Worm (Caenorhabditis elegans) whole organism, L3 larva: Measurements from ENCODE around the gene gpx-6.
A peak's percentile ranks its signal among the peaks of the same experiment; 100 is the strongest.

Source experiments
- R02D3.7 ChIP-seq: fragments of 150-350 bp; optimal IDR thresholded peaks from 2 replicates; lab custom pipeline; 2014; ENCODE audit warnings: missing biosample characterization, missing genetic modification characterization
- ZK546.5 ChIP-seq: sonication (generic microtip); optimal IDR thresholded peaks from 2 replicates; lab custom pipeline; 2017; ENCODE audit warnings: missing biosample characterization, missing genetic modification characterization
- aly-2 ChIP-seq: fragments of 150-350 bp; optimal IDR thresholded peaks from 2 replicates; lab custom pipeline; 2014; ENCODE audit warnings: missing biosample characterization, missing genetic modification characterization
- ceh-16 ChIP-seq: sonication (generic microtip); optimal IDR thresholded peaks from 2 replicates; lab custom pipeline; 2017; ENCODE audit warnings: missing biosample characterization, missing genetic modification characterization
- ceh-28 ChIP-seq: fragments of 150-350 bp; optimal IDR thresholded peaks from 2 replicates; lab custom pipeline; 2014; ENCODE audit warnings: missing biosample characterization, missing genetic modification reagents, missing genetic modification characterization
- ceh-82 ChIP-seq: fragments of 150-350 bp; optimal IDR thresholded peaks from 2 replicates; lab custom pipeline; 2014; ENCODE audit warnings: missing biosample characterization, missing genetic modification characterization
- ceh-9 ChIP-seq: sonication (generic microtip); optimal IDR thresholded peaks from 2 replicates; lab custom pipeline; 2018; ENCODE audit warnings: missing biosample characterization, missing genetic modification characterization
- daf-12 ChIP-seq: fragments of 150-350 bp; optimal IDR thresholded peaks from 2 replicates; lab custom pipeline; 2014; ENCODE audit warnings: missing biosample characterization, missing genetic modification reagents, missing genetic modification characterization
- egl-27 ChIP-seq: sonication (generic microtip); optimal IDR thresholded peaks from 4 replicates; lab custom pipeline; 2017; ENCODE audit warnings: missing biosample characterization, missing genetic modification reagents, missing genetic modification characterization
- egl-5 ChIP-seq: fragments of 150-350 bp; optimal IDR thresholded peaks from 2 replicates; lab custom pipeline; 2017; ENCODE audit warnings: missing biosample characterization, missing genetic modification reagents, missing genetic modification characterization, inconsistent platforms
- elt-1 ChIP-seq: fragments of 150-350 bp; optimal IDR thresholded peaks from 2 replicates; lab custom pipeline; 2014; ENCODE audit warnings: missing biosample characterization, missing genetic modification characterization
- elt-2 ChIP-seq: sonication (generic microtip); optimal IDR thresholded peaks from 2 replicates; lab custom pipeline; 2016; ENCODE audit warnings: missing genetic modification reagents, mild to moderate bottlenecking, missing genetic modification characterization, missing compliant biosample characterization
- elt-3 ChIP-seq, 3 experiments: fragments of 150-350 bp in 1 of 3; sonication (generic microtip) in 2 of 3; optimal IDR thresholded peaks; 2 replicates in 2 of 3; 4 replicates in 1 of 3; lab custom pipeline; 2014 to 2017; ENCODE audit warnings: missing biosample characterization in 3 of 3, missing genetic modification characterization in 3 of 3
- eor-1 ChIP-seq, 2 experiments: fragments of 150-350 bp; optimal IDR thresholded peaks; 2 replicates each; lab custom pipeline; 2014 to 2018; ENCODE audit warnings: missing biosample characterization in 2 of 2, missing genetic modification characterization in 2 of 2
- fkh-2 ChIP-seq: fragments of 150-350 bp; optimal IDR thresholded peaks from 2 replicates; lab custom pipeline; 2014; ENCODE audit warnings: missing biosample characterization, missing genetic modification reagents, missing genetic modification characterization
- fos-1 ChIP-seq: fragments of 150-350 bp; optimal IDR thresholded peaks from 2 replicates; lab custom pipeline; 2014; ENCODE audit warnings: missing biosample characterization, missing genetic modification characterization
- jun-1 ChIP-seq: fragments of 150-350 bp; optimal IDR thresholded peaks from 2 replicates; lab custom pipeline; 2014; ENCODE audit warnings: missing biosample characterization, missing genetic modification reagents, missing genetic modification characterization
- lin-39 ChIP-seq: fragments of 150-350 bp; optimal IDR thresholded peaks from 2 replicates; lab custom pipeline; 2018; ENCODE audit warnings: missing biosample characterization, missing genetic modification reagents, missing genetic modification characterization
- lsy-12 ChIP-seq: sonication (generic microtip); optimal IDR thresholded peaks from 2 replicates; lab custom pipeline; 2016; ENCODE audit warnings: mild to moderate bottlenecking, missing genetic modification characterization, missing compliant biosample characterization
- mdl-1 ChIP-seq: fragments of 150-350 bp; optimal IDR thresholded peaks from 2 replicates; lab custom pipeline; 2014; ENCODE audit warnings: missing biosample characterization, missing genetic modification characterization
- nhr-12 ChIP-seq: fragments of 150-350 bp; optimal IDR thresholded peaks from 2 replicates; lab custom pipeline; 2014; ENCODE audit warnings: missing biosample characterization, missing genetic modification characterization
- nhr-23 ChIP-seq: fragments of 150-350 bp; optimal IDR thresholded peaks from 2 replicates; lab custom pipeline; 2014; ENCODE audit warnings: missing biosample characterization, missing genetic modification reagents, missing genetic modification characterization
- nhr-237 ChIP-seq: fragments of 150-350 bp; optimal IDR thresholded peaks from 2 replicates; lab custom pipeline; 2014; ENCODE audit warnings: missing biosample characterization, missing genetic modification characterization
- nhr-25 ChIP-seq: sonication (generic microtip); optimal IDR thresholded peaks from 2 replicates; lab custom pipeline; 2017; ENCODE audit warnings: missing biosample characterization, missing genetic modification characterization
- nhr-28 ChIP-seq: fragments of 150-350 bp; optimal IDR thresholded peaks from 2 replicates; lab custom pipeline; 2014; ENCODE audit warnings: missing biosample characterization, missing genetic modification characterization
- nhr-43 ChIP-seq: sonication (generic microtip); optimal IDR thresholded peaks from 2 replicates; lab custom pipeline; 2016; ENCODE audit warnings: mild to moderate bottlenecking, missing genetic modification characterization, missing compliant biosample characterization; ENCODE audit not compliant: poor library complexity, severe bottlenecking
- nhr-76 ChIP-seq: fragments of 150-350 bp; sonication (generic microtip); optimal IDR thresholded peaks from 5 replicates; lab custom pipeline; 2014; ENCODE audit warnings: missing biosample characterization, missing genetic modification characterization
- nhr-77 ChIP-seq: fragments of 150-350 bp; optimal IDR thresholded peaks from 2 replicates; lab custom pipeline; 2014; ENCODE audit warnings: missing biosample characterization, missing genetic modification characterization
- pha-4 ChIP-seq: fragments of 150-350 bp; optimal IDR thresholded peaks from 2 replicates; lab custom pipeline; 2014; ENCODE audit warnings: missing biosample characterization, missing genetic modification reagents, missing genetic modification characterization
- pqm-1 ChIP-seq: fragments of 150-350 bp; optimal IDR thresholded peaks from 2 replicates; lab custom pipeline; 2017; ENCODE audit warnings: missing biosample characterization, missing genetic modification characterization, inconsistent platforms
- sea-2 ChIP-seq: fragments of 150-350 bp; sonication (generic microtip); optimal IDR thresholded peaks from 4 replicates; lab custom pipeline; 2014; ENCODE audit warnings: missing biosample characterization, missing genetic modification reagents, missing genetic modification characterization
- skn-1 ChIP-seq: fragments of 150-350 bp; optimal IDR thresholded peaks from 2 replicates; lab custom pipeline; 2014; ENCODE audit warnings: missing biosample characterization, missing genetic modification characterization
- snpc-4 ChIP-seq: fragments of 150-350 bp; optimal IDR thresholded peaks from 2 replicates; lab custom pipeline; 2014; ENCODE audit warnings: missing biosample characterization, missing genetic modification characterization
- unc-39 ChIP-seq: sonication (generic microtip); optimal IDR thresholded peaks from 4 replicates; lab custom pipeline; 2017; ENCODE audit warnings: missing biosample characterization, missing genetic modification characterization
- unc-62 ChIP-seq: fragments of 150-350 bp; sonication (generic microtip); optimal IDR thresholded peaks from 4 replicates; lab custom pipeline; 2014; ENCODE audit warnings: missing biosample characterization, missing genetic modification reagents, missing genetic modification characterization
- zag-1 ChIP-seq: fragments of 150-350 bp; optimal IDR thresholded peaks from 2 replicates; lab custom pipeline; 2014; ENCODE audit warnings: missing biosample characterization, missing genetic modification characterization

Gene gpx-6

DNA sequence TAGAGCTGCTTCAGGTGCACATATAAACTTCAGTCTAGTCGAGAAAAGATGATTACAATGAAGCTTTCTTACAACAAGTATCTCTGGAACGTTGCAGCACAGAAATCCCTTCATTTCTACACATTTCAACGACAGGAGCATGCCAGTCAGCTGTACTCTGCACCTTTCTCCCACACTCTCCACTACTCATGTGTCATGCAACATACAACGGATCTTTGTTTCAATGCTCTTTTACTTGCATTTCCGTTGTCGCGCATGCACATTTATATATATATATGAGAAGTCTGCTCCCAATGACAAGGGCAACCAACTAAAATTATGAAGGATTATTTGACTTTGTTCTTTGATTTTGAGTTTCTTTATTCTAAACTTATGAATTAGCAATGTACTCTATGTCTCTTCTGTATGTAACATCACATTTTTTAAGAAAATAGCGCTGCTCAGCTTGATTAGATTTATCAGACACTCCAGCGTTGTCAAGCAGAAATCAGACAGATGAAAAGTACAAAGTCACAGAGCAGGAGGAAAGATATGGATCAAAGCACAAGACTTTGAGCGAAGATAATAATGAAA is 13.2 kb downstream of the gpx-6 start:
- no peak for TF ChIP-seq ceh-28 (tag; lab: Kevin White, UChicago)
- no peak for TF ChIP-seq nhr-77 (tag; lab: Kevin White, UChicago)
- TF ChIP-seq unc-39 (tag; lab: Kevin White, UChicago) = no peak
- TF ChIP-seq nhr-25 = no peak
- TF ChIP-seq snpc-4 (tag; lab: Kevin White, UChicago) = no peak
- TF ChIP-seq, all 47 proteins: peak for 0

DNA sequence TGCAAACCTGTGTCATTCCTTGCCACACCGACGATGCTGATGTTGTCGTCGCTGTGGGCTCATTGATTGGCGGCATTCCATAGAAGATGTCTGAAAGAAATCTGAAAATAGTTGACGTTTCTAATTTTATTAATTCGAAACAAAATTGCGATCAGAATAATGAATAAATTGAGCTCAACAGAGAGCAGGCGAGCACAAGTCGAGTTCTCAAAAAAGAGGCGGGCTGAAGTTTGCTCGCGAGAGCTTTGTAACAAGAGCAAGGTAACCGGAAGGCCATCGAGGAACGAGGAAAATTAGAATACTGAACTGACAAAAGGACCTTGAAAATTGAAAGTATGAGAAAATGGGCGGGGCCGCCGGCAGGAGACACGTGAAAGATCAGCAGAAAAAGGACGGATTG is 14.5 kb downstream of the gpx-6 start, which contains the start of gene nhr-66:
Gene nhr-66 (minus strand): TSS at position 101 of the 400 bp plus-strand sequence.
- TF ChIP-seq nhr-237 = no peak
- no peak for TF ChIP-seq egl-5
- no peak for TF ChIP-seq unc-62 (GFP tag; lab: Kevin White, UChicago)
- no peak for TF ChIP-seq nhr-76 (tag; lab: Kevin White, UChicago)
- TF ChIP-seq nhr-12 (tag; lab: Kevin White, UChicago) = no peak
- TF ChIP-seq nhr-43 (tag; lab: Kevin White, UChicago) = no peak
- TF ChIP-seq snpc-4 (tag; lab: Kevin White, UChicago) = no peak
- TF ChIP-seq, all 47 proteins: peak for 0

DNA sequence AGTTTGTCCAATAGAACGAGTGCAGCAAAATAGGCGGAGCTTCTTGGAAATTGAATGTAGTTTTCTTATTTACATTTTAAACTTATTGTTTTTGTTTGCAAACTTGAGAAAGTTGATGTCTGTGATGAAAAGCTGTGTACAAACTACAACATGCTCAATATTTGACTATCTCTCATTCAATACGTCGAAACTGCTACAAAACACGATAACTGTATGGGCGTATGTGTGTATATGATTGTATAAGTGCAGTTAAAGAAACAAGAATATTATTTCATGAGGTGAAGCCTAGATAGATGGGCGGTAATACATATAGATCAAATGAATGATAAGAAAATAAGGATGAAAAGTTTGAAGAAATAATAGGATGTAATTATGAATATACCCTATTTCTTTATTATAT is 17.6 kb downstream of the gpx-6 start:
- peak; percentile 77 for TF ChIP-seq pha-4 (tag; lab: Kevin White, UChicago)
- TF ChIP-seq R02D3.7 (tag; lab: Kevin White, UChicago) = no peak
- TF ChIP-seq elt-2 (tag; lab: Kevin White, UChicago) = peak; percentile 22
- no peak for TF ChIP-seq sea-2 (GFP tag; lab: Kevin White, UChicago)

DNA sequence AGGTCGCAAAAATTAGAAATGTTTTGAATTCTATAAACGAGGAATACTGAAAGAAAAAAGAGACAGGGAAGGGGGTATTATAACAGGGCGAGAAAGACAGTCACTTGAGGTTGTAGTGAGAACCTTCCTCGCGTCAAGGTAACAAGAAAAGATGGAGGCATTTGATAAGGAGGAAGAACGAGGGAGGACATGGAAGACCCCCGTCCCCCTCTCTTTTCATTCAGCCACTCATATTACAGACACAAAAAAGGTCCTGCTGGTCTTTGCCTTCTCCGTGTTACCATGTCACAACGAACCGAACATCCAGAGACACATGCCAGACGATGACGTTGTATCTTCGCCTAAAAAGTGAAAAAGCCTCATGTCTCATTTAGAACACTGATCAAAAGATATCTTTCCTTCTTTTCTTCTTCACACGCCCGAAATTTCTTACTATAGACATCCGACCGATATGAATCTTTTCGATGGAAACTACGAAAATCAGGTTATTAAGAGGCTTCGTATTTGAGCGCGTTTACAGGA is 19.4 kb downstream of the gpx-6 start:
- TF ChIP-seq unc-39 (tag; lab: Kevin White, UChicago) (no peak), skn-1 (no peak), nhr-23 (peak; percentile 17), jun-1 (tag; lab: Kevin White, UChicago) (no peak), elt-2 (tag; lab: Kevin White, UChicago) (no peak), R02D3.7 (tag; lab: Kevin White, UChicago) (no peak), nhr-43 (tag; lab: Kevin White, UChicago) (peak; percentile 8), zag-1 (no peak), nhr-25 (peak; percentile 38), elt-3 (tag; optimal IDR thresholded peaks at IDR 0.05; lab: Kevin White, UChicago) (peak in 1 of 3 experiments; percentile 3), eor-1 (tag; optimal IDR thresholded peaks at IDR 0.05; lab: Kevin White, UChicago) (no peak), ceh-9 (tag; lab: Kevin White, UChicago) (no peak), unc-62 (GFP tag; lab: Kevin White, UChicago) (no peak), egl-27 (no peak), nhr-76 (tag; lab: Kevin White, UChicago) (no peak), lsy-12 (tag; lab: Kevin White, UChicago) (no peak), elt-1 (peak; percentile 36), nhr-28 (tag; lab: Kevin White, UChicago) (no peak)
- TF ChIP-seq, all 47 proteins: peak for 5

DNA sequence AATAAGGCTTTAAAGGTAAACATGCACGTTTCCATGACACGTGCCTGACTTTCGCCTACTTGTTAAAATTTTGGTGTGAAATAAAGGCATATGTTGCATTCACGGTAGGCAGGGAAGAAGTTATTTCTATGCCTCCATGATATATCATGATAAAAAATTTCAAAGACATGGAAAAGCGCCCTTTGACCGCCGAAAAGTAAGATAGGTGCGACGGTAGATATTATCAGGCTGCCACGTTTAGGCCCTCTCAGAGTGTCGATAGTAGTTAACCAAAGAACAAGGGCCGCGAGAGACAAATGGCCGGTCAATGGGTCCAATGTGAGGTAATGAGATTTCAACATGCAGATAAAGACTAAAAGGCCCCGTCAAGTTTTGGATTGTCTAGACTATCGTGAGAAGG is 21.2 kb downstream of the gpx-6 start:
- TF ChIP-seq aly-2 (tag; lab: Kevin White, UChicago) = no peak
- TF ChIP-seq elt-1 = peak; percentile 80
- TF ChIP-seq ceh-16 = no peak
- no peak for TF ChIP-seq pqm-1
- peak; percentile 50 for TF ChIP-seq nhr-23
- TF ChIP-seq ceh-28 (tag; lab: Kevin White, UChicago) = no peak
- TF ChIP-seq nhr-237 = no peak
- TF ChIP-seq mdl-1 (tag; lab: Kevin White, UChicago) = no peak
- TF ChIP-seq egl-5 = no peak
- TF ChIP-seq fos-1 (tag; lab: Kevin White, UChicago) = no peak

DNA sequence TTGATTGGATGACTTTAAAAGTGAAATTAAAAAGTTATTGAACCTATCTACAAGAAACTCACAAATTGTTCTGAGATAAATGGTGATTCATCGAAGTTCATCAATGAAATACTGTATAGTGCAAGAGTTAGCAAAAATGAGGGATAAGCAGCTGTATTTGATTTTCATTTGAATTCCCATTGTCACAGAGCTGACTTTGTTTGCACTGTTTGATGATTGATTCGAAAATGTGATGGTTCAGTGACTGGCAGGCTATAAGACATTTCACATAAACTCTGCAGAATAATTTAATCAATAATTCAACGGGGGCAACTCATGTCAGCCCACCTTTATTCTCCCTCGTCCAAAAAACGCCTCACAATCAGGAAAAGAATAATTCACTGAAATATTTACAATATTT is 21.6 kb downstream of the gpx-6 start, which contains the start of gene T09A12.8:
Gene T09A12.8 (minus strand): TSS at position 101 of the 400 bp plus-strand sequence.
- TF ChIP-seq ZK546.5 (tag; lab: Kevin White, UChicago) = no peak
- no peak for TF ChIP-seq nhr-25
- no peak for TF ChIP-seq lin-39 (tag; lab: Kevin White, UChicago)
- TF ChIP-seq ceh-16 = no peak
- TF ChIP-seq daf-12 = no peak
- TF ChIP-seq mdl-1 (tag; lab: Kevin White, UChicago) = no peak
- TF ChIP-seq fkh-2 (tag; lab: Kevin White, UChicago) = no peak
- TF ChIP-seq eor-1 (tag; optimal IDR thresholded peaks at IDR 0.05; lab: Kevin White, UChicago) = no peak
- no peak for TF ChIP-seq elt-2 (tag; lab: Kevin White, UChicago)
- TF ChIP-seq pqm-1 = no peak
- no peak for TF ChIP-seq jun-1 (tag; lab: Kevin White, UChicago)
- no peak for TF ChIP-seq nhr-12 (tag; lab: Kevin White, UChicago)
- no peak for TF ChIP-seq nhr-43 (tag; lab: Kevin White, UChicago)
- TF ChIP-seq lsy-12 (tag; lab: Kevin White, UChicago) = no peak
- no peak for TF ChIP-seq ceh-9 (tag; lab: Kevin White, UChicago)
- no peak for TF ChIP-seq ceh-82 (tag; lab: Kevin White, UChicago)
- TF ChIP-seq egl-5 = no peak
